Fruit fly (Drosophila melanogaster): ENCODE data around the gene Agpat3.

DNA sequence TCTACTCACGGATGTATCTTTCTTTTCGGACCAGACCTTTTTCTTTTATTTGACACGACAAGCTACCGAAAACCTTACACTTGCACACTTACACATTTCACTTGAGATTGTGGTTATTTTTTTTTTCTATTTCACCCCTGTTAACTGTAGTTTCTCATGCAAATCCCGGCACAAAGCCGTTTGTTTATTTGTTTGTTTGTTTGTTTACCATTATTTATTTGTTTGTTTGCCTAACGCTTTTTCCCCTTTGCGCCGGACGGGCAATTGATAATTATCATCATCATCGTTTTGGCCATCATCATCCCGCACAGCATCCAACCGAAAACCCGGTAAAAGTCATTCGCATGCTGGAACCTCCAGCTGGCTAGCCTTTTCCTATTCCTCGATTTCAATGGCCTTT, 45.3 kb upstream of the Agpat3 start:
- no peak for TF ChIP-seq cic (GFP tag; optimal IDR thresholded peaks at IDR 0.05)
- TF ChIP-seq CG33017 (tag; optimal IDR thresholded peaks at IDR 0.05): no peak
- TF ChIP-seq CG14711 (tag; optimal IDR thresholded peaks at IDR 0.05): no peak
- TF ChIP-seq Hr96 (GFP tag; optimal IDR thresholded peaks at IDR 0.05): no peak
- no peak for TF ChIP-seq kay (GFP tag; ENCODE audit: borderline replicate concordance)
- TF ChIP-seq tj (GFP tag; optimal IDR thresholded peaks at IDR 0.05): no peak
- TF ChIP-seq CG7101 (tag; optimal IDR thresholded peaks at IDR 0.05): no peak
- no peak for TF ChIP-seq ovo (GFP tag; optimal IDR thresholded peaks at IDR 0.05)
- TF ChIP-seq bab1 (GFP tag; optimal IDR thresholded peaks at IDR 0.05): no peak
- no peak for TF ChIP-seq cnc (optimal IDR thresholded peaks at IDR 0.05)
- TF ChIP-seq CG5204 (GFP tag; optimal IDR thresholded peaks at IDR 0.05): no peak
- TF ChIP-seq pad (GFP tag; optimal IDR thresholded peaks at IDR 0.05): no peak
- TF ChIP-seq Clk (GFP tag; optimal IDR thresholded peaks at IDR 0.05): no peak

All from whole organism, adult.